Worm (Caenorhabditis elegans) whole organism, midembryonic: ENCODE results near the gene elo-2.

Experiments used
- T22C8.4 ChIP-seq: fragments of 200-800 bp; sonication (Bioruptor generic); IDR thresholded peaks from 2 replicates; pipeline ENCODE4 v1.3.6; 2022; ENCODE audit warnings: missing genetic modification characterization, missing compliant biosample characterization
- cog-1 ChIP-seq: sonication (generic microtip); optimal IDR thresholded peaks from 2 replicates; lab custom pipeline; 2016; ENCODE audit warnings: missing genetic modification characterization, missing compliant biosample characterization
- flt-1 ChIP-seq: fragments of 200-800 bp; sonication (Bioruptor generic); IDR thresholded peaks from 2 replicates; pipeline ENCODE4 v1.3.6; 2022; ENCODE audit warnings: missing genetic modification characterization, missing compliant biosample characterization
- klf-2 ChIP-seq: fragments of 200-800 bp; sonication (Bioruptor generic); conservative IDR thresholded peaks from 2 replicates; pipeline ENCODE4 v1.3.6; 2022; ENCODE audit warnings: missing genetic modification reagents, missing genetic modification characterization, missing compliant biosample characterization
- med-1 ChIP-seq: sonication (generic microtip); optimal IDR thresholded peaks from 2 replicates; lab custom pipeline; 2017; ENCODE audit warnings: missing genetic modification characterization, mild to moderate bottlenecking, missing compliant biosample characterization, antibody characterized with exemption, missing genetic modification reagents; ENCODE audit not compliant: insufficient read depth
- ref-1 ChIP-seq: fragments of 200-800 bp; sonication (Bioruptor generic); conservative IDR thresholded peaks from 2 replicates; pipeline ENCODE4 v1.3.6; 2022; ENCODE audit warnings: missing genetic modification reagents, missing genetic modification characterization, missing compliant biosample characterization
- tab-1 ChIP-seq: fragments of 200-800 bp; sonication (Bioruptor generic); IDR thresholded peaks from 2 replicates; pipeline ENCODE4 v1.3.6; 2022; ENCODE audit warnings: missing genetic modification characterization, missing compliant biosample characterization
- ztf-23 ChIP-seq: fragments of 200-800 bp; sonication (Bioruptor generic); IDR thresholded peaks from 2 replicates; pipeline ENCODE4 v1.3.6; 2022; ENCODE audit warnings: missing genetic modification reagents, missing genetic modification characterization, missing compliant biosample characterization
- ztf-29 ChIP-seq: fragments of 200-800 bp; sonication (Bioruptor generic); IDR thresholded peaks from 2 replicates; pipeline ENCODE4 v1.3.6; 2022; ENCODE audit warnings: missing genetic modification reagents, missing genetic modification characterization, missing compliant biosample characterization

- TF ChIP-seq flt-1 (GFP tag; lab: Robert Waterston, UW) (no peak), ztf-23 (GFP tag; lab: Robert Waterston, UW) (no peak), cog-1 (tag; lab: Kevin White, UChicago) (no peak), tab-1 (GFP tag; lab: Robert Waterston, UW) (no peak), T22C8.4 (GFP tag; lab: Robert Waterston, UW) (no peak), med-1 (GFP tag; lab: Kevin White, UChicago) (no peak), ztf-29 (GFP tag; lab: Robert Waterston, UW) (no peak), ref-1 (GFP tag; lab: Robert Waterston, UW) (no peak), klf-2 (no peak)
Measured at ce11 chrIV:17465886-17466285, 1.3 kb downstream of the elo-2 start, which contains the start of gene F11E6.6.
